Worm (Caenorhabditis elegans): ENCODE data around the gene F20G2.2.

DNA sequence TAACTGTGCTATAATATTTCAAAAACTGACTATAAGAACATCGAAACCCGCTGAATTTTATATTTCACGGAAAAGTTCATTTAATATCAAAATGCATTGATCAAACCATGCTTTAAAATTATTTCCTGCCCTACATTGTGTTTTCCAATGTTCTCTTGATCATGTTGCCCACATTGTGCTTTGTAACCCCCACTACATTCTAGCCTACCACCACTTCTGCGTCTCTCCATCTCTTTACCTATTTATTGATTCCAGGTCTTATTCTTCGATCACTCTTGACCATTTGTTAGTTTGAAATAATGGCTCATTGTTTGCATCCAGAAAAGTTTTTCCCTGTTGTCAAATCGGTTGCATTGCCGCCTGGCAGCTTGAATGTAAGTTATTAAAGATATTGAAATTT lies 26.0 kb upstream of the F20G2.2 start, which contains the start of gene decr-1.1:
- TF ChIP-seq T22C8.4 (GFP tag; IDR thresholded peaks at IDR 0.05): no peak
- TF ChIP-seq cog-1 (tag; optimal IDR thresholded peaks at IDR 0.05): no peak
- no peak for TF ChIP-seq ref-1 (GFP tag; conservative IDR thresholded peaks at IDR 0.05)
